Fruit fly (Drosophila melanogaster): ENCODE data around the gene IPIP.

Gene IPIP

dm6 chr2L:6020535-6020934 is 27.3 kb upstream of the IPIP start, which contains the start of gene CG13996:
Gene CG13996 (plus strand): TSS chr2L:6020835.
- TF ChIP-seq CrebA (GFP tag; optimal IDR thresholded peaks at IDR 0.05; ENCODE audit: borderline replicate concordance), result no peak
- TF ChIP-seq Sp1 (GFP tag; optimal IDR thresholded peaks at IDR 0.05), result no peak
- TF ChIP-seq dl (GFP tag; optimal IDR thresholded peaks at IDR 0.05; ENCODE audit: insufficient read depth in 1 of 2, partially characterized antibody in 2 of 2), result no peak
- TF ChIP-seq Dfd (GFP tag; optimal IDR thresholded peaks at IDR 0.05), result no peak
- TF ChIP-seq jim (GFP tag; optimal IDR thresholded peaks at IDR 0.05), result no peak
- no peak for TF ChIP-seq Jra (GFP tag; optimal IDR thresholded peaks at IDR 0.05)
- TF ChIP-seq br (GFP tag; optimal IDR thresholded peaks at IDR 0.05), result no peak
- no peak for TF ChIP-seq rgr (GFP tag; optimal IDR thresholded peaks at IDR 0.05)
- no peak for TF ChIP-seq fru (GFP tag; optimal IDR thresholded peaks at IDR 0.05)
- TF ChIP-seq Hnf4 (GFP tag; optimal IDR thresholded peaks at IDR 0.05), result no peak
- TF ChIP-seq Hr83 (GFP tag; optimal IDR thresholded peaks at IDR 0.05; ENCODE audit: poor library complexity, severe bottlenecking), result no peak
- no peak for TF ChIP-seq Myc (optimal IDR thresholded peaks at IDR 0.05)
- no peak for TF ChIP-seq Abd-B (GFP tag; optimal IDR thresholded peaks at IDR 0.05)
- TF ChIP-seq CG9705 (GFP tag; optimal IDR thresholded peaks at IDR 0.05), result no peak
- TF ChIP-seq woc (GFP tag; optimal IDR thresholded peaks at IDR 0.05), result no peak
- TF ChIP-seq sv (GFP tag; optimal IDR thresholded peaks at IDR 0.05), result no peak

dm6 chr2L:6022793-6023192 is 25.0 kb upstream of the IPIP start:
- TF ChIP-seq ey (GFP tag; optimal IDR thresholded peaks at IDR 0.05), result peak; percentile 10
- peak in 1 of 2 experiments; percentile 83 for TF ChIP-seq foxo (GFP tag; optimal IDR thresholded peaks at IDR 0.05)
- no peak for TF ChIP-seq Vsx2 (GFP tag; optimal IDR thresholded peaks at IDR 0.05; ENCODE audit: partially characterized antibody)
- TF ChIP-seq tai (GFP tag; optimal IDR thresholded peaks at IDR 0.05), result no peak
- no peak for TF ChIP-seq dsf (GFP tag; optimal IDR thresholded peaks at IDR 0.05; ENCODE audit: borderline replicate concordance)
- no peak for TF ChIP-seq Myc (optimal IDR thresholded peaks at IDR 0.05)
- TF ChIP-seq Sp1 (GFP tag; optimal IDR thresholded peaks at IDR 0.05), result peak; percentile 55
- peak; percentile 63 for TF ChIP-seq CG9705 (GFP tag; optimal IDR thresholded peaks at IDR 0.05)
- peak; percentile 81 for TF ChIP-seq HLH106 (tag; optimal IDR thresholded peaks at IDR 0.05)
- peak; percentile 74 for TF ChIP-seq h (GFP tag; optimal IDR thresholded peaks at IDR 0.05)
- peak; percentile 58 for TF ChIP-seq psq (GFP tag; optimal IDR thresholded peaks at IDR 0.05)
- TF ChIP-seq dmrt93B (GFP tag; optimal IDR thresholded peaks at IDR 0.05), result peak; percentile 73
- no peak for TF ChIP-seq usp (GFP tag; optimal IDR thresholded peaks at IDR 0.05)
- TF ChIP-seq fru (GFP tag; optimal IDR thresholded peaks at IDR 0.05), result peak; percentile 72
- TF ChIP-seq sage (GFP tag; optimal IDR thresholded peaks at IDR 0.05), result peak; percentile 15
- peak; percentile 25 for TF ChIP-seq OdsH (GFP tag; optimal IDR thresholded peaks at IDR 0.05)
- TF ChIP-seq brk (GFP tag; optimal IDR thresholded peaks at IDR 0.05), result no peak
- TF ChIP-seq rgr (GFP tag; optimal IDR thresholded peaks at IDR 0.05), result peak; percentile 57
- TF ChIP-seq Dfd (GFP tag; optimal IDR thresholded peaks at IDR 0.05), result no peak

- TF ChIP-seq OdsH (GFP tag; optimal IDR thresholded peaks at IDR 0.05) (no peak), Myc (optimal IDR thresholded peaks at IDR 0.05) (peak; percentile 50)
These were observed 23.4 kb upstream of the IPIP start, which contains the start of gene CG9107 for dm6 chr2L:6024345-6024907. Gene CG9107 (minus strand): TSS chr2L:6024539.

DNA sequence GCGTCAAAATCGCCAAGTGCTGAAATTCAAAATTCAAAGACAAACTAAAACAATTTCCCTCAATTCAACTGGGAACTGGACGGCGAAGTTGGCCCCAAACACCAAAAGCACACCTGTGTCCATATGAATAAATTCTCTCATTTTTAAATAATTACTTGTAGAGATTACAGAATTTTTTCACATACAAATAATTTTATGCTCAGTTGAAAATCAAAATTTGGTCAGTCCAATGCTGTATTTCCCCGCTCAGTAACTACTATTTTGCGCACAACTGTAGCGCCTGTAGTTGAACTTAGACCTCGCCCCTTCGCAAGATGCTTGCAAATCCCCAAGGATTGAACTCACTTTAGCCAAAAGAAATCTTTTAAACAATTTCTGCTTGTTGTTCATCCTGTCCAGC is 19.1 kb upstream of the IPIP start:
- no peak for TF ChIP-seq foxo (GFP tag; optimal IDR thresholded peaks at IDR 0.05)
- TF ChIP-seq Abd-B (GFP tag; optimal IDR thresholded peaks at IDR 0.05), result no peak
- no peak for TF ChIP-seq sv (GFP tag; optimal IDR thresholded peaks at IDR 0.05)
- no peak for TF ChIP-seq h (GFP tag; optimal IDR thresholded peaks at IDR 0.05)
- no peak for TF ChIP-seq Hr83 (GFP tag; optimal IDR thresholded peaks at IDR 0.05; ENCODE audit: poor library complexity, severe bottlenecking)
- TF ChIP-seq dl (GFP tag; optimal IDR thresholded peaks at IDR 0.05; ENCODE audit: insufficient read depth in 1 of 2, partially characterized antibody in 2 of 2), result no peak
- TF ChIP-seq ey (GFP tag; optimal IDR thresholded peaks at IDR 0.05), result no peak
- TF ChIP-seq jim (GFP tag; optimal IDR thresholded peaks at IDR 0.05), result no peak
- no peak for TF ChIP-seq OdsH (GFP tag; optimal IDR thresholded peaks at IDR 0.05)
- no peak for TF ChIP-seq dmrt93B (GFP tag; optimal IDR thresholded peaks at IDR 0.05)
- TF ChIP-seq pan (optimal IDR thresholded peaks at IDR 0.05), result no peak
- no peak for TF ChIP-seq Hr78 (GFP tag; optimal IDR thresholded peaks at IDR 0.05)
- no peak for TF ChIP-seq sage (GFP tag; optimal IDR thresholded peaks at IDR 0.05)
- no peak for TF ChIP-seq psq (GFP tag; optimal IDR thresholded peaks at IDR 0.05)
- no peak for TF ChIP-seq lola (GFP tag; optimal IDR thresholded peaks at IDR 0.05)
- no peak for TF ChIP-seq usp (GFP tag; optimal IDR thresholded peaks at IDR 0.05)
- TF ChIP-seq fru (GFP tag; optimal IDR thresholded peaks at IDR 0.05), result no peak
- TF ChIP-seq woc (GFP tag; optimal IDR thresholded peaks at IDR 0.05), result no peak
